Fruit fly (Drosophila melanogaster) whole organism, embryonic: ENCODE data around the gene dlg1.

Experiments used
- Awh ChIP-seq: fragments of 200-800 bp; sonication (Bioruptor generic); IDR thresholded peaks from 2 replicates; pipeline ENCODE4, ENCODE4 v1.3.6; 2022; ENCODE audit warnings: missing biosample characterization, missing genetic modification characterization
- BtbVII ChIP-seq: fragments of 200-800 bp; sonication (Bioruptor generic); optimal IDR thresholded peaks from 3 replicates; lab custom pipeline; 2017; ENCODE audit warnings: missing biosample characterization, mild to moderate bottlenecking, missing genetic modification characterization
- C15 ChIP-seq: fragments of 200-800 bp; sonication (Bioruptor generic); IDR thresholded peaks from 3 replicates; pipeline ENCODE4 v1.3.6; 2022; ENCODE audit warnings: missing biosample characterization, missing genetic modification characterization
- CG10979 ChIP-seq: fragments of 200-800 bp; sonication (Bioruptor generic); optimal IDR thresholded peaks from 2 replicates; lab custom pipeline; 2018; ENCODE audit warnings: missing biosample characterization, mild to moderate bottlenecking, missing genetic modification characterization, moderate library complexity
- CG11398 ChIP-seq: fragments of 200-800 bp; sonication (Bioruptor generic); optimal IDR thresholded peaks from 2 replicates; lab custom pipeline; 2016; ENCODE audit warnings: missing biosample characterization, missing genetic modification characterization
- CG11695 ChIP-seq: fragments of 200-800 bp; sonication (Bioruptor generic); IDR thresholded peaks from 3 replicates; pipeline ENCODE4 v1.3.6; 2022; ENCODE audit warnings: missing biosample characterization, missing genetic modification characterization
- CG14441 ChIP-seq: fragments of 200-800 bp; sonication (Bioruptor generic); IDR thresholded peaks from 2 replicates; pipeline ENCODE4 v1.3.6; 2022; ENCODE audit warnings: missing biosample characterization, missing genetic modification characterization
- CG14860 ChIP-seq: fragments of 200-800 bp; sonication (Bioruptor generic); IDR thresholded peaks from 3 replicates; pipeline ENCODE4 v1.3.6; 2022; ENCODE audit warnings: missing biosample characterization, missing genetic modification characterization; ENCODE audit not compliant: partially characterized antibody
- CG17328 ChIP-seq: fragments of 200-800 bp; sonication (Bioruptor generic); IDR thresholded peaks from 2 replicates; pipeline ENCODE4 v1.3.6; 2022; ENCODE audit warnings: missing biosample characterization, missing genetic modification characterization
- CG17361 ChIP-seq: fragments of 200-800 bp; sonication (Bioruptor generic); IDR thresholded peaks from 3 replicates; pipeline ENCODE4 v1.3.6; 2022; ENCODE audit warnings: missing biosample characterization, missing genetic modification characterization
- CG18262 ChIP-seq: fragments of 200-800 bp; optimal IDR thresholded peaks from 3 replicates; lab custom pipeline; 2019; ENCODE audit warnings: missing biosample characterization, mild to moderate bottlenecking, missing genetic modification characterization, moderate library complexity
- CG18599 ChIP-seq: fragments of 200-800 bp; sonication (Bioruptor generic); optimal IDR thresholded peaks from 3 replicates; lab custom pipeline; 2017; ENCODE audit warnings: missing biosample characterization, missing genetic modification characterization, mild to moderate bottlenecking, moderate library complexity, missing genetic modification reagents
- CG30403 ChIP-seq: fragments of 200-800 bp; sonication (Bioruptor generic); optimal IDR thresholded peaks from 3 replicates; lab custom pipeline; 2016; ENCODE audit warnings: missing biosample characterization, missing genetic modification characterization
- CG31224 ChIP-seq: fragments of 200-800 bp; sonication (Bioruptor generic); IDR thresholded peaks from 2 replicates; pipeline ENCODE4 v1.3.6; 2022; ENCODE audit warnings: missing biosample characterization, missing genetic modification characterization
- CG31441 ChIP-seq: fragments of 200-800 bp; sonication (Bioruptor generic); IDR thresholded peaks from 2 replicates; pipeline ENCODE4 v1.3.6; 2022; ENCODE audit warnings: missing biosample characterization, missing genetic modification characterization
- CG32532 ChIP-seq: fragments of 200-800 bp; sonication (Bioruptor generic); IDR thresholded peaks from 2 replicates; pipeline ENCODE4 v1.3.6; 2022; ENCODE audit warnings: missing biosample characterization, missing genetic modification characterization
- CG4328 ChIP-seq: fragments of 200-800 bp; sonication (Bioruptor generic); optimal IDR thresholded peaks from 3 replicates; lab custom pipeline; 2017; ENCODE audit warnings: missing biosample characterization, missing genetic modification reagents, missing genetic modification characterization
- CG4360 ChIP-seq: fragments of 200-800 bp; sonication (Bioruptor generic); IDR thresholded peaks from 2 replicates; pipeline ENCODE4 v1.3.6; 2022; ENCODE audit warnings: missing biosample characterization, missing genetic modification characterization
- CG6175 ChIP-seq: fragments of 200-800 bp; sonication (Bioruptor generic); IDR thresholded peaks from 3 replicates; pipeline ENCODE4 v1.3.6; 2022; ENCODE audit warnings: missing biosample characterization, missing genetic modification characterization
- CG8359 ChIP-seq: fragments of 200-800 bp; sonication (Bioruptor generic); optimal IDR thresholded peaks from 2 replicates; lab custom pipeline; 2017; ENCODE audit warnings: missing biosample characterization, mild to moderate bottlenecking, missing genetic modification characterization, borderline replicate concordance
- CG8388 ChIP-seq: fragments of 200-800 bp; sonication (Bioruptor generic); optimal IDR thresholded peaks from 2 replicates; lab custom pipeline; 2019; ENCODE audit warnings: missing biosample characterization, mild to moderate bottlenecking, missing genetic modification characterization, moderate library complexity
- CG8924 ChIP-seq: fragments of 200-800 bp; optimal IDR thresholded peaks from 3 replicates; lab custom pipeline; 2019; ENCODE audit warnings: missing biosample characterization, mild to moderate bottlenecking, missing genetic modification characterization, moderate library complexity
- D ChIP-seq, 2 experiments: fragments of 200-800 bp in 1 of 2; fragments of >200 bp in 1 of 2; sonication (Bioruptor generic) in 1 of 2; optimal IDR thresholded peaks; 2 replicates in 1 of 2; 3 replicates in 1 of 2; lab custom pipeline; 2017; ENCODE audit warnings: mild to moderate bottlenecking in 1 of 2, missing biosample characterization in 1 of 2, missing genetic modification characterization in 1 of 2, missing genetic modification reagents in 1 of 2
- Elba2 ChIP-seq: fragments of 200-800 bp; sonication (Bioruptor generic); optimal IDR thresholded peaks from 3 replicates; lab custom pipeline; 2016; ENCODE audit warnings: missing biosample characterization, missing genetic modification characterization
- HLH54F ChIP-seq: fragments of 200-800 bp; sonication (Bioruptor generic); optimal IDR thresholded peaks from 3 replicates; lab custom pipeline; 2016; ENCODE audit warnings: missing biosample characterization, missing genetic modification characterization
- Med ChIP-seq: fragments of 200-800 bp; sonication (Bioruptor generic); peaks from one replicate; lab custom pipeline; 2016; ENCODE audit warnings: missing biosample characterization, missing genetic modification characterization, mild to moderate bottlenecking, inconsistent platforms, moderate library complexity
- Meics ChIP-seq: fragments of 200-800 bp; sonication (Bioruptor generic); optimal IDR thresholded peaks from 2 replicates; lab custom pipeline; 2017; ENCODE audit warnings: missing biosample characterization, mild to moderate bottlenecking, missing genetic modification characterization
- Side ChIP-seq: fragments of 200-800 bp; sonication (Bioruptor generic); optimal IDR thresholded peaks from 2 replicates; lab custom pipeline; 2016; ENCODE audit warnings: missing biosample characterization, missing genetic modification characterization
- Sin3A ChIP-seq: fragments of >200 bp; optimal IDR thresholded peaks from 2 replicates; lab custom pipeline; 2018
- aop ChIP-seq: fragments of 200-800 bp; sonication (Bioruptor generic); IDR thresholded peaks from 2 replicates; pipeline ENCODE4 v1.3.6; 2022; ENCODE audit warnings: missing biosample characterization, missing genetic modification characterization
- ash1 ChIP-seq: fragments of 200-800 bp; sonication (Bioruptor generic); optimal IDR thresholded peaks from 2 replicates; lab custom pipeline; 2018; ENCODE audit warnings: missing biosample characterization, mild to moderate bottlenecking, missing genetic modification characterization
- btn ChIP-seq: fragments of 200-800 bp; sonication (Bioruptor generic); optimal IDR thresholded peaks from 2 replicates; lab custom pipeline; 2016; ENCODE audit warnings: missing biosample characterization, missing genetic modification characterization
- chif ChIP-seq, 2 experiments: fragments of 200-800 bp; sonication (Bioruptor generic); optimal IDR thresholded peaks; 3 replicates each; lab custom pipeline; 2016; ENCODE audit warnings: missing biosample characterization in 2 of 2, missing genetic modification characterization in 2 of 2
- dysf ChIP-seq: fragments of 200-800 bp; sonication (Bioruptor generic); IDR thresholded peaks from 3 replicates; pipeline ENCODE4 v1.3.6; 2022; ENCODE audit warnings: missing biosample characterization, missing genetic modification characterization
- gce ChIP-seq: fragments of 200-800 bp; sonication (Bioruptor generic); IDR thresholded peaks from 3 replicates; pipeline ENCODE4 v1.3.6; 2022; ENCODE audit warnings: missing biosample characterization, missing genetic modification characterization
- grn ChIP-seq: fragments of 200-800 bp; sonication (Bioruptor generic); optimal IDR thresholded peaks from 3 replicates; lab custom pipeline; 2017; ENCODE audit warnings: missing biosample characterization, missing genetic modification characterization
- h ChIP-seq: fragments of >200 bp; optimal IDR thresholded peaks from 2 replicates; lab custom pipeline; 2017
- lab ChIP-seq: fragments of 200-800 bp; sonication (Bioruptor generic); optimal IDR thresholded peaks from 3 replicates; lab custom pipeline; 2017; ENCODE audit warnings: missing biosample characterization, missing genetic modification characterization, mild to moderate bottlenecking, moderate library complexity, missing genetic modification reagents
- mirr ChIP-seq: fragments of 200-800 bp; sonication (Bioruptor generic); optimal IDR thresholded peaks from 3 replicates; lab custom pipeline; 2018; ENCODE audit warnings: missing biosample characterization, mild to moderate bottlenecking, missing genetic modification characterization
- onecut ChIP-seq: fragments of 200-800 bp; sonication (Bioruptor generic); IDR thresholded peaks from 2 replicates; pipeline ENCODE4 v1.3.6; 2022; ENCODE audit warnings: missing biosample characterization, missing genetic modification characterization
- peb ChIP-seq: fragments of 200-800 bp; sonication (Bioruptor generic); IDR thresholded peaks from 2 replicates; pipeline ENCODE4 v1.3.6; 2022; ENCODE audit warnings: missing biosample characterization, missing genetic modification characterization
- prd ChIP-seq, 3 experiments: fragments of >200 bp in 2 of 3; fragments of 200-800 bp in 1 of 3; sonication (Bioruptor generic) in 1 of 3; optimal IDR thresholded peaks in 2 of 3; IDR thresholded peaks in 1 of 3; 2 replicates in 2 of 3; 3 replicates in 1 of 3; pipeline versions ENCODE4 v1.3.6 to Lab custom; 2017 to 2022; ENCODE audit warnings: missing biosample characterization in 1 of 3, missing genetic modification characterization in 1 of 3
- sc ChIP-seq, 3 experiments: fragments of >200 bp in 2 of 3; fragments of 200-800 bp in 1 of 3; sonication (Bioruptor generic) in 1 of 3; optimal IDR thresholded peaks; 2 replicates in 2 of 3; 3 replicates in 1 of 3; lab custom pipeline; 2017; ENCODE audit warnings: mild to moderate bottlenecking in 1 of 3, missing biosample characterization in 1 of 3, missing genetic modification characterization in 1 of 3, missing genetic modification reagents in 1 of 3
- slbo ChIP-seq: fragments of 200-800 bp; sonication (Bioruptor generic); IDR thresholded peaks from 2 replicates; pipeline ENCODE4 v1.3.6; 2022; ENCODE audit warnings: missing biosample characterization, missing genetic modification characterization
- sob ChIP-seq: fragments of 200-800 bp; sonication (Bioruptor generic); IDR thresholded peaks from 2 replicates; pipeline ENCODE4 v1.3.6; 2022; ENCODE audit warnings: missing biosample characterization, missing genetic modification characterization
- stc ChIP-seq: fragments of 200-800 bp; sonication (Bioruptor generic); IDR thresholded peaks from 2 replicates; pipeline ENCODE4 v1.3.6; 2022; ENCODE audit warnings: missing biosample characterization, missing genetic modification characterization
- tgo ChIP-seq: fragments of 200-800 bp; sonication (Bioruptor generic); IDR thresholded peaks from 3 replicates; pipeline ENCODE4 v1.3.6; 2022; ENCODE audit warnings: missing biosample characterization, missing genetic modification characterization
- tio ChIP-seq: fragments of 200-800 bp; sonication (Bioruptor generic); optimal IDR thresholded peaks from 2 replicates; lab custom pipeline; 2017; ENCODE audit warnings: missing biosample characterization, missing genetic modification characterization, inconsistent platforms
- trh ChIP-seq: fragments of 200-800 bp; sonication (Bioruptor generic); optimal IDR thresholded peaks from 2 replicates; lab custom pipeline; 2016; ENCODE audit warnings: missing biosample characterization, missing genetic modification characterization
- wdn ChIP-seq: fragments of 200-800 bp; sonication (Bioruptor generic); IDR thresholded peaks from 2 replicates; pipeline ENCODE4 v1.3.6; 2022; ENCODE audit warnings: missing biosample characterization, missing genetic modification characterization
- z ChIP-seq: fragments of 200-800 bp; sonication (Bioruptor generic); IDR thresholded peaks from 3 replicates; pipeline ENCODE4 v1.3.6; 2022; ENCODE audit warnings: missing biosample characterization, missing genetic modification characterization

Gene dlg1

dm6 chrX:11370792-11371191 is 1.3 kb downstream of the dlg1 start (continued):
- TF ChIP-seq CG31224 (GFP tag; lab: Robert Waterston, UW) (peak; percentile 31; the same call in 1 of the 2 replicates), mirr (GFP tag; lab: Kevin White, UChicago) (no peak), Meics (GFP tag; lab: Kevin White, UChicago) (peak; percentile 3), Sin3A (lab: Kevin White, UChicago) (no peak), tio (GFP tag; lab: Kevin White, UChicago) (no peak), tgo (GFP tag; lab: Robert Waterston, UW) (peak; percentile 43), peb (GFP tag; lab: Robert Waterston, UW) (no peak), ash1 (GFP tag; lab: Kevin White, UChicago) (no peak), slbo (peak; percentile 60), wdn (GFP tag; lab: Robert Waterston, UW) (peak; percentile 31; the same call in 1 of the 2 replicates), gce (no peak), CG31441 (0 out of 2 replicates have a peak, but pooled peaks have one; percentile 10), CG14441 (GFP tag; lab: Robert Waterston, UW) (peak; percentile 51), C15 (GFP tag; lab: Robert Waterston, UW) (0 out of 3 replicates have a peak, but pooled peaks have one; percentile 37), CG4328 (GFP tag; lab: Kevin White, UChicago) (no peak), CG11398 (GFP tag; lab: Kevin White, UChicago) (no peak), Awh (GFP tag; lab: Robert Waterston, UW) (no peak), CG17361 (GFP tag; lab: Robert Waterston, UW) (peak; percentile 39; the same call in 1 of the 3 replicates), CG11695 (GFP tag; lab: Robert Waterston, UW) (peak; percentile 52; the same call in 2 of the 3 replicates), Side (no peak), trh (GFP tag; lab: Kevin White, UChicago) (no peak), btn (GFP tag; lab: Kevin White, UChicago) (no peak), CG30403 (GFP tag; lab: Kevin White, UChicago) (peak; percentile 20), sob (peak; percentile 60; the same call in 1 of the 2 replicates), onecut (no peak), CG10979 (tag; lab: Kevin White, UChicago) (peak; percentile 19), CG4360 (no peak), z (GFP tag; lab: Robert Waterston, UW) (no peak), CG18262 (tag; lab: Kevin White, UChicago) (peak; percentile 28), lab (peak; percentile 16), stc (GFP tag; lab: Robert Waterston, UW) (peak; percentile 35; the same call in 1 of the 2 replicates), CG8359 (GFP tag; lab: Kevin White, UChicago) (no peak), Med (GFP tag; lab: Kevin White, UChicago) (peak; percentile 74), CG32532 (GFP tag; lab: Robert Waterston, UW) (peak; percentile 57), grn (GFP tag; lab: Kevin White, UChicago) (no peak), CG8924 (tag; lab: Kevin White, UChicago) (no peak), Elba2 (no peak), CG14860 (no peak), CG17328 (peak; percentile 39; the same call in 1 of the 2 replicates), dysf (GFP tag; lab: Robert Waterston, UW) (peak; percentile 69), aop (no peak), CG6175 (GFP tag; lab: Robert Waterston, UW) (0 out of 3 replicates have a peak, but pooled peaks have one; percentile 28), HLH54F (GFP tag; lab: Kevin White, UChicago) (no peak), BtbVII (GFP tag; lab: Kevin White, UChicago) (no peak), CG18599 (GFP tag; lab: Kevin White, UChicago) (peak; percentile 15), CG8388 (GFP tag; lab: Kevin White, UChicago) (no peak), sc (optimal IDR thresholded peaks at IDR 0.05; lab: Kevin White, UChicago) (no peak), sc (GFP tag; optimal IDR thresholded peaks at IDR 0.05; lab: Kevin White, UChicago) (no peak), chif (GFP tag; optimal IDR thresholded peaks at IDR 0.05; lab: Kevin White, UChicago) (peak in 1 of 2 experiments; percentile 3), h (lab: Kevin White, UChicago) (no peak), prd (optimal IDR thresholded peaks at IDR 0.05; lab: Kevin White, UChicago) (no peak), prd (GFP tag; IDR thresholded peaks at IDR 0.05; lab: Robert Waterston, UW) (peak; percentile 70), D (optimal IDR thresholded peaks at IDR 0.05; lab: Kevin White, UChicago) (no peak), D (GFP tag; optimal IDR thresholded peaks at IDR 0.05; lab: Kevin White, UChicago) (no peak)
